Fruit fly (Drosophila melanogaster): Measurements from ENCODE around the gene lectin-30A.

- no peak for TF ChIP-seq CG8478 (optimal IDR thresholded peaks at IDR 0.05)
- no peak for TF ChIP-seq CTCF (optimal IDR thresholded peaks at IDR 0.05)
Measured at dm6 chr2L:9213626-9214025, 41.0 kb downstream of the lectin-30A start.

Measured in S2 (cell line).